Fruit fly (Drosophila melanogaster): ENCODE results near the gene CG15599.

DNA sequence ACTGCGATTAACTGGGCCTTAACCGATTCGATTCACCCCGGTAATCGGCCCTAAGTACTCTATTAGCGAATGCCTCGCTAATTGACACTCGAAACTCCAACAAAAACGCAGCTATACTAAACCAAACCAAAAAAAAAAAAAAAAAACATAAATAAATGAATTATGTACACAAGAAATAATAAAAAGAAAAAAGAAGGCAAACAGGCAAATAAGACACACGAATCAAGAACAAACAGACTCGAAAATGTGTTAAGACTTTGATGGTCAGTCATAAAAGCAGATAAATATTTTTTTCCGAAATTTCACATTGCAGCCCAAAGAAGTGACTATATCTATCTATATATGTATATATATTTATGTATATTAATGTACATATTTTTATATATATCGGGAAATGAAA, 48.7 kb downstream of the CG15599 start:
- TF ChIP-seq CG8478 (optimal IDR thresholded peaks at IDR 0.05) (no peak), CTCF (optimal IDR thresholded peaks at IDR 0.05) (no peak)

All from S2 (cell line).